Fruit fly (Drosophila melanogaster): Measurements from ENCODE around the gene CG14073.

Gene CG14073

dm6 chr3L:18813963-18814647 lies 6.4 kb downstream of the CG14073 start (continued):
- TF ChIP-seq CG4328 (GFP tag; optimal IDR thresholded peaks at IDR 0.05), result peak; percentile 60
- no peak for TF ChIP-seq Neu2 (GFP tag; optimal IDR thresholded peaks at IDR 0.05; ENCODE audit: borderline replicate concordance)
- peak; percentile 34 for TF ChIP-seq CG9609 (GFP tag; optimal IDR thresholded peaks at IDR 0.05)
- TF ChIP-seq CG4360 (GFP tag; IDR thresholded peaks at IDR 0.05), result peak; percentile 79
- peak; percentile 50 for TF ChIP-seq NC2β (GFP tag; optimal IDR thresholded peaks at IDR 0.05)
- peak; percentile 45 for TF ChIP-seq CG12104 (GFP tag; optimal IDR thresholded peaks at IDR 0.05)
- TF ChIP-seq pfk (GFP tag; optimal IDR thresholded peaks at IDR 0.05), result no peak
- TF ChIP-seq CG10565 (GFP tag; optimal IDR thresholded peaks at IDR 0.05), result no peak
- TF ChIP-seq abd-A (tag; optimal IDR thresholded peaks at IDR 0.05), result peak; percentile 75
- TF ChIP-seq CG30403 (GFP tag; optimal IDR thresholded peaks at IDR 0.05), result no peak
- TF ChIP-seq CG14667 (GFP tag; IDR thresholded peaks at IDR 0.05), result no peak
- peak; percentile 49 for TF ChIP-seq disco-r (GFP tag; optimal IDR thresholded peaks at IDR 0.05)
- TF ChIP-seq gem (tag; optimal IDR thresholded peaks at IDR 0.05), result peak; percentile 67

- TF ChIP-seq CG15269 (tag; optimal IDR thresholded peaks at IDR 0.05) (no peak), h (optimal IDR thresholded peaks at IDR 0.05) (no peak), grn (GFP tag; optimal IDR thresholded peaks at IDR 0.05) (no peak), az2 (GFP tag; optimal IDR thresholded peaks at IDR 0.05) (no peak), chinmo (GFP tag; IDR thresholded peaks at IDR 0.05; ENCODE audit: partially characterized antibody) (0 out of 4 replicates have a peak, but pooled peaks have one; percentile 34), CG16813 (GFP tag; IDR thresholded peaks at IDR 0.05; ENCODE audit: partially characterized antibody) (no peak), Dll (GFP tag; IDR thresholded peaks at IDR 0.05; ENCODE audit: partially characterized antibody) (no peak), jigr1 (GFP tag; IDR thresholded peaks at IDR 0.05) (no peak), btn (GFP tag; optimal IDR thresholded peaks at IDR 0.05) (no peak), bab2 (GFP tag; optimal IDR thresholded peaks at IDR 0.05) (no peak), cg (GFP tag; optimal IDR thresholded peaks at IDR 0.05) (peak; percentile 30), lbe (GFP tag; optimal IDR thresholded peaks at IDR 0.05) (peak; percentile 32)
These were observed 8.2 kb downstream of the CG14073 start for dm6 chr3L:18812141-18812736.

- no peak for TF ChIP-seq CG14014 (GFP tag; IDR thresholded peaks at IDR 0.05)
- TF ChIP-seq Antp (GFP tag; optimal IDR thresholded peaks at IDR 0.05), result no peak
- TF ChIP-seq exex (tag; optimal IDR thresholded peaks at IDR 0.05), result peak; percentile 52
- TF ChIP-seq CG6272 (GFP tag; IDR thresholded peaks at IDR 0.05), result no peak
- no peak for TF ChIP-seq Optix (GFP tag; IDR thresholded peaks at IDR 0.05)
- TF ChIP-seq CG33557 (GFP tag; optimal IDR thresholded peaks at IDR 0.05), result no peak
- TF ChIP-seq cwo (GFP tag; optimal IDR thresholded peaks at IDR 0.05), result peak; percentile 88
- TF ChIP-seq sd (tag; optimal IDR thresholded peaks at IDR 0.05), result peak; percentile 40
- TF ChIP-seq sug (tag; optimal IDR thresholded peaks at IDR 0.05), result peak; percentile 8
- TF ChIP-seq Opbp (GFP tag; IDR thresholded peaks at IDR 0.05; ENCODE audit: partially characterized antibody), result no peak
- no peak for TF ChIP-seq CG17612 (GFP tag; IDR thresholded peaks at IDR 0.05)
These were observed 10.0 kb downstream of the CG14073 start for dm6 chr3L:18810469-18810868.

All from whole organism, embryonic.